Worm (Caenorhabditis elegans): ENCODE measurements around the gene btbd-10.

Gene btbd-10

ce11 chrII:4948118-4948517 lies 43.3 kb downstream of the btbd-10 start:
- TF ChIP-seq ceh-31 (tag; optimal IDR thresholded peaks at IDR 0.05) (no peak), dmd-4 (tag; optimal IDR thresholded peaks at IDR 0.05; ENCODE audit: borderline replicate concordance) (no peak), nhr-11 (tag; optimal IDR thresholded peaks at IDR 0.05) (no peak), dve-1 (tag; optimal IDR thresholded peaks at IDR 0.05) (no peak), K09A11.1 (tag; optimal IDR thresholded peaks at IDR 0.05; ENCODE audit: insufficient read depth) (no peak), pag-3 (tag; optimal IDR thresholded peaks at IDR 0.05; ENCODE audit: borderline replicate concordance) (no peak), nhr-232 (tag; optimal IDR thresholded peaks at IDR 0.05) (no peak), ceh-18 (tag; optimal IDR thresholded peaks at IDR 0.05) (no peak), ceh-24 (tag; optimal IDR thresholded peaks at IDR 0.05) (no peak), unc-55 (GFP tag; optimal IDR thresholded peaks at IDR 0.05) (no peak), npax-4 (tag; optimal IDR thresholded peaks at IDR 0.05) (no peak), zip-5 (tag; optimal IDR thresholded peaks at IDR 0.05) (no peak), ztf-16 (tag; optimal IDR thresholded peaks at IDR 0.05) (no peak), K02D7.2 (tag; optimal IDR thresholded peaks at IDR 0.05) (no peak), pat-9 (tag; optimal IDR thresholded peaks at IDR 0.05) (no peak), pax-1 (tag; optimal IDR thresholded peaks at IDR 0.05) (no peak), tbx-2 (tag; optimal IDR thresholded peaks at IDR 0.05) (no peak)

ce11 chrII:4949380-4949950 lies 44.7 kb downstream of the btbd-10 start, which contains the start of the genes try-1 and zyg-12:
TSS of gene try-1 (minus strand) at chrII:4949527.
TSS of gene zyg-12 (plus strand) at chrII:4949900.
- no peak for TF ChIP-seq unc-3 (GFP tag; conservative IDR thresholded peaks at IDR 0.05)
- TF ChIP-seq unc-3 (tag; optimal IDR thresholded peaks at IDR 0.05), result no peak
- TF ChIP-seq ceh-48 (tag; optimal IDR thresholded peaks at IDR 0.05), result no peak
- no peak for TF ChIP-seq ama-1 (optimal IDR thresholded peaks at IDR 0.05)
- no peak for TF ChIP-seq sox-2 (GFP tag; IDR thresholded peaks at IDR 0.05)
- TF ChIP-seq ref-2 (tag; optimal IDR thresholded peaks at IDR 0.05), result no peak
- TF ChIP-seq ceh-22 (tag; optimal IDR thresholded peaks at IDR 0.05), result no peak
- TF ChIP-seq unc-42 (tag; optimal IDR thresholded peaks at IDR 0.05), result no peak
- no peak for TF ChIP-seq ceh-19 (GFP tag; optimal IDR thresholded peaks at IDR 0.05)
- no peak for TF ChIP-seq ceh-34 (tag; optimal IDR thresholded peaks at IDR 0.05)

ce11 chrII:4953289-4953688 lies 48.5 kb downstream of the btbd-10 start, which contains the start of gene ndx-3:
TSS of gene ndx-3 (plus strand) at chrII:4953589.
- TF ChIP-seq npax-4 (tag; optimal IDR thresholded peaks at IDR 0.05) (no peak), zip-5 (tag; optimal IDR thresholded peaks at IDR 0.05) (no peak), ref-2 (tag; optimal IDR thresholded peaks at IDR 0.05) (no peak), fax-1 (tag; optimal IDR thresholded peaks at IDR 0.05) (no peak)

- TF ChIP-seq K09A11.1 (tag; optimal IDR thresholded peaks at IDR 0.05; ENCODE audit: insufficient read depth) (no peak), C38D4.7 (GFP tag; optimal IDR thresholded peaks at IDR 0.05) (no peak), ztf-16 (tag; optimal IDR thresholded peaks at IDR 0.05) (no peak), fkh-6 (tag; optimal IDR thresholded peaks at IDR 0.05) (no peak), ceh-2 (tag; optimal IDR thresholded peaks at IDR 0.05) (no peak), dve-1 (tag; optimal IDR thresholded peaks at IDR 0.05) (no peak), F13H6.1 (tag; optimal IDR thresholded peaks at IDR 0.05) (no peak), ahr-1 (tag; optimal IDR thresholded peaks at IDR 0.05) (no peak), hlh-6 (tag; optimal IDR thresholded peaks at IDR 0.05) (no peak), ama-1 (optimal IDR thresholded peaks at IDR 0.05) (no peak), unc-86 (tag; optimal IDR thresholded peaks at IDR 0.05) (no peak), nfya-1 (tag; optimal IDR thresholded peaks at IDR 0.05) (no peak), ceh-19 (GFP tag; optimal IDR thresholded peaks at IDR 0.05) (no peak), C08G9.2 (tag; optimal IDR thresholded peaks at IDR 0.05) (no peak)
Observed at ce11 chrII:4954099-4954959, 49.5 kb downstream of the btbd-10 start.
